Worm (Caenorhabditis elegans): ENCODE results near the gene cng-1.

DNA sequence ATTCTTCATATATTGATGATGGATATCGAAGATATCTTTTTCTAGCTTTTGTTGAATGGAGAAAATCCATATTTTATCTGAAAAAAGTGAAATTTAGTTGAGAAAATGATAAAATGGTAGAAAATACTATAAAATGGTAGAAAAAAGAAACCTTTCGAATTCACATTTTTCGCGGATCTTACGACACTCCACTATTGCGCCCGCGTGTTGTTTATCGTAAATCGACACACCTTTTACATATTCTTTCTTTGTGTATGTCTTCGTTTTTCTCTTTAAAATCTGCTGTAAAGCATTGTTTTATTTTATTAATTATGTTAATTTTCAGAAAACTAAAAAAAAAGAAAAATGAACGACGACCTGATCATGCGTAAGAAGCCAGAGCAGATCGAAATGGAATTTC is 40.4 kb downstream of the cng-1 start, which contains the start of the genes cdt-2 and T01C3.2:
- TF ChIP-seq fkh-10 (GFP tag; optimal IDR thresholded peaks at IDR 0.05) (no peak), nhr-12 (tag; optimal IDR thresholded peaks at IDR 0.05) (no peak), grh-1 (GFP tag; IDR thresholded peaks at IDR 0.05) (no peak), fos-1 (tag; optimal IDR thresholded peaks at IDR 0.05) (no peak), elt-3 (tag; optimal IDR thresholded peaks at IDR 0.05) (peak in 1 of 6 experiments; percentile 7)
